Worm (Caenorhabditis elegans) whole organism, L4/young adult: Measurements from ENCODE around the gene sem-5.

Source experiments
- W03F9.2 ChIP-seq: fragments of 150-350 bp; optimal IDR thresholded peaks from 2 replicates; lab custom pipeline; 2014; ENCODE audit warnings: missing biosample characterization, missing genetic modification characterization
- dao-5 ChIP-seq: sonication (generic microtip); optimal IDR thresholded peaks from 2 replicates; lab custom pipeline; 2016; ENCODE audit warnings: missing genotype, missing genetic modification characterization, moderate library complexity, missing compliant biosample characterization
- him-1 ChIP-seq: sonication (generic microtip); optimal IDR thresholded peaks from 2 replicates; lab custom pipeline; 2016; ENCODE audit warnings: missing genotype, missing genetic modification reagents, missing genetic modification characterization, missing compliant biosample characterization

sem-5 gene

DNA sequence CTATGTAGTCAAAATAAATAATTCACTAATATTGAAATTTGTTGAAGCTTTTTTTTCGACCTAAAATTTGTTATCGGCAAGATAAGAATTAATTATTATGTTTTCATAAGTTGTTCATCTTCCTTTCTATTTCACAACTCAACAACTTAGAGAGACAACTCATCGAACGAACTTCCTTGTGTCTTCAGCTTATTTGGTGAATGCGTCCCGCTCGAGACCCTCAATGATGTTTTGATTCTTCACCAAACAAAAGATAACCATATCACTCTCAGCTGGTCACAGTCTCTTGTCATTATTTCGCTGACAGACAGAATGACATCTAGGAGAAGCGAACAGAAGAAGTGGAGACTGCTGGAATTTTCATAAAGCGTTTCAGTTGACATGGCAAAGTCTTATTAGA is 23.2 kb upstream of the sem-5 start:
- TF ChIP-seq W03F9.2 (tag; lab: Kevin White, UChicago) = no peak
- no peak for TF ChIP-seq dao-5 (tag; lab: Kevin White, UChicago)
- no peak for TF ChIP-seq him-1 (tag; lab: Kevin White, UChicago)

DNA sequence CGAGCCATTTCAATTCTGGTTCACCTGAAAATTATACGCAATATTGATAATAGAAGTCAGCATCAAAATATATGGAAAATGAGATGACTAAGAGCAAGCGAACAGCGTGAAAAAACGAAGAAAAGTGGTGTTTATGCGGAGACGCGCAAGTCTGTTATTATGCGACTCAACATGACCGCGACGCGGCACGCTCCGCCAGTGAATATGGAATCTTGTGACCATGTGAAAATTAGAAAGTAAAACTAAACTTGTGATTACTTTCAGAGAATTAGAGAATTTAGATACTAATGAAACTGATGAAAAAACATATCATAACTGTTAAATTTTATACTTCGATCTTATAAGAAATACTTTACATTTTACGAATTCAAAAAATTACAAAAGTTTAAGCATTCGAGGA is 20.5 kb upstream of the sem-5 start, which contains the start of gene his-71:
TSS of gene his-71 (minus strand) at position 24 of the 400 bp plus-strand sequence.
- TF ChIP-seq him-1 (tag; lab: Kevin White, UChicago) (no peak), W03F9.2 (tag; lab: Kevin White, UChicago) (no peak), dao-5 (tag; lab: Kevin White, UChicago) (no peak)

DNA sequence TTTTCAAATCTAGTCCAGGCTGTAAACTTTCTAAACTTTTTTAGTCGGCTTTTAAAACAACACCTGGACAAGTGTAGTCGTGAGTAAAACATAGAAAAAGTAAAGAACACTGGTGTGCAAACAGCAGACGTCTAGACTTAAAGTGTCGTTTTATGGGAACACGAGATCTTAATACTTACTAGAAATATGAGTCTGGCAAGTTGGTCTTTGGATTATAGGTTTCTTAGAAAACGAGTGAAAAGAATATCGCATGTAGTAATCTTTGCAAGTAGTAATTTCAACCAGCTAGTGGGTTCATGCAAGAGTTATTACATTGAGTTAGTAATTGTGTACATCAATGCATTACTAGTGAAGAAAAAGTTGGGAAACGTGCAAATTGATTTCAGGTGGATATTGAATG is 15.9 kb upstream of the sem-5 start:
- TF ChIP-seq dao-5 (tag; lab: Kevin White, UChicago) = no peak
- TF ChIP-seq W03F9.2 (tag; lab: Kevin White, UChicago) = no peak
- no peak for TF ChIP-seq him-1 (tag; lab: Kevin White, UChicago)

DNA sequence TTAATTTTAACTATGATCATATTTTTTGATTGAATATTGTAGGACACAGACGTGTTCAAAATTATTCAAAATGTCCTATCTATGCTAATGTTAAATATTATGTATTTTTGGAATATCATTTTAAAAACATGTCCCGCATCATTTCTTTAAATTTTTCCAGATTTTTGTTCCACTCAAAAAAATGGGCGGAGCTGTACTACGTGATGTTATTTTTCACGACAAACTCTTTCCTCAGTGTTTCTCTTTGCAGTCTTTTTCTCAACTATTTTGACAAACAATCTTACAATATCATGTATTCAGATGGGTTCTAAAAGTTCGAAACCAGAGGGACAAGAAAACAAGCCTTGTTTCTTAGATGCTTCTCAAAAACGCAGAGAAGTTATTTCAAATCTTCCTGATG is 14.9 kb upstream of the sem-5 start, which contains the start of gene F45E1.5:
TSS of gene F45E1.5 (plus strand) at position 301 of the 400 bp plus-strand sequence.
- no peak for TF ChIP-seq dao-5 (tag; lab: Kevin White, UChicago)

DNA sequence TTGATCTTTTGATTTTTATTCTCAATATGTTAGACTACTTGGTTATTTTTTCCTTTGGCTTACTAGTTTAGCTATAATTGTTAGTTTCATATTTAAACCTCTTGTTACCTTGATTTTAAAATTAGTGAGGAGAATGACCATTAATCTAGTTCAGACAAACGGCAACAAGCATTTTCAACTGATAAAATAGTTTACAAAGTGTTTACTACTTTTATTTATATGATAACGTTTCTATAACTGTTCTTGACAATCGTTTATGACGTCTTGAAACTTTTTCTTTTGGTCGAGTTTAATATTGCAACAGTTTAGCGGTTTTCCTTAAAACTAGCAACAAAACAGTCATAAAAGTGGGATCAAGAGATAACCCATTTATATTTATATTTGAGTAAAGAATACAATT is 14.2 kb upstream of the sem-5 start:
- TF ChIP-seq dao-5 (tag; lab: Kevin White, UChicago) = no peak
- no peak for TF ChIP-seq W03F9.2 (tag; lab: Kevin White, UChicago)
- TF ChIP-seq him-1 (tag; lab: Kevin White, UChicago) = no peak

DNA sequence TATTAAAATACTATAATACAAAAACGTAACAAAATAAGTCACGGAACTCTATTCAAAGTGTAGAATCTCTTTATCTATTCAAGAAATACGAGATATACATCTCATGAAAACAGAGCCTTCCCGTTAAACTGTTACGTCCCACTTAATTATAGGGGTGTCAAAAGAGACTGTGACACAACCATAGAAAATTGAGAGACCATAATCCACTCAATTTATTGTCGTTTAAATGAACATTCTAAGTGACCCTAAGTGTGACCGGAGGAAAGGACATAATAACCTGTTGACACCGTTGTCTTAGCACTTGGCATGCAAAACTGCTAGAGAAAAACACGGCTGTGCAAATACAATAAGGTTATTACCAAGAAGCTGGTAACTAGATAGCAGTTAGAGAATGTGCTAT is 7.0 kb upstream of the sem-5 start:
- TF ChIP-seq W03F9.2 (tag; lab: Kevin White, UChicago) = no peak

DNA sequence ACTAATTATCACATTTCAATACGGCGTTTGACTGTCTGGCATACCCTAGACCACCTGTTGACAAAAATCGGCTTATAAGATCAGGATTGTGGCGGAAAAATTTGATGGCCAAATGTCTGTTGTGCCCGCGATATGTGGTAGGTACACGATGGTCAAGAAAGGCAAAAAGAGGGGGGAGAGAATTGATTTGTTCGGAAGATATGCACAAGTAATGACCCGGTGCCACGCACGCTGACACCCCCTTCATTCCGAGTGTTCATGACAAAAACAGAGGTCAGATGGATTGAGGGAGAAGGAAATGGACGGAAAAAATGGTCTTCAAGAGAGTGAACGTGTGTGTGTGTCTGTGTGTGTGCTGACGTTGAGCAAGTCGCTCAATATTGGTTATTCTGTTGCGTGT is 3.9 kb upstream of the sem-5 start:
- TF ChIP-seq W03F9.2 (tag; lab: Kevin White, UChicago) (no peak), him-1 (tag; lab: Kevin White, UChicago) (no peak), dao-5 (tag; lab: Kevin White, UChicago) (no peak)

DNA sequence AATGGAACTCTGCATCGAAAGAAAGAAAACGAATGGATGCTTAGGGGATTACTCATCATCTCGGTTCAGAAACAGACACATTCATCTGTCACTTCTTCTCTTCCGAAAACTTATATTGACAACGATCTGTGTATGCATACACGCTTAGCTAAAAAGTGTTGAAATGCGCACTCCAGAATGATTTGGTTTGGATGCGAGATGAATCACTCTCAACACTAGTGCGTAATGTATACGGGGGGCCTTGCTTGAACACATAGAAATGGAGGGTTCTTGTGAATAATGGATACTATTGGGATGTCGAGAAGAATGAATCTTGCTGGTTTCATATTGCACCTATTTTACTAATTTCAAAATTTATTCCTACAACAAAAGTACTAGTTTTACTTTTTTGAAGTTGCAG is 2.5 kb upstream of the sem-5 start:
- no peak for TF ChIP-seq dao-5 (tag; lab: Kevin White, UChicago)
- TF ChIP-seq W03F9.2 (tag; lab: Kevin White, UChicago) = no peak
- no peak for TF ChIP-seq him-1 (tag; lab: Kevin White, UChicago)

DNA sequence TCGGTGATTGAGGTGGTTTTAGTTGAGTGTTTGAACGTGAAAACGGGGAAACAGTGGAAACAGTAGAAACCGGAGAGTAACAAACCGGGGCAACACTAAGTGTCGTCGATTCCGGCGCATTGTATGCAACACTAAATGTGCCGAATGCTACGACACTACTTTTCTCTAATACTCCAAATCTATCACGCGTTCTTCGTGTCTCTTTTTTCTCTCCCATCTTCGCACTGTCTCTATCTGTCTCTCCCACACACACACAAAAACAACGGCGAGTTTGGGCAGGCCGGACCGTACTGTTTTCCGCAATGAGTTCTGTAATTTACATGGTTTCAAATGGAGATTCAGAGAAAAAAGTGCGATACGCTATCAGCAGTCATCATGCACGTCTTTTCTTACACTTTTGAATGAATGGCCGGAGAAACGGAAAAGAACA is 548 bp upstream of the sem-5 start:
- TF ChIP-seq W03F9.2 (tag; lab: Kevin White, UChicago) (no peak), him-1 (tag; lab: Kevin White, UChicago) (no peak), dao-5 (tag; lab: Kevin White, UChicago) (no peak)

DNA sequence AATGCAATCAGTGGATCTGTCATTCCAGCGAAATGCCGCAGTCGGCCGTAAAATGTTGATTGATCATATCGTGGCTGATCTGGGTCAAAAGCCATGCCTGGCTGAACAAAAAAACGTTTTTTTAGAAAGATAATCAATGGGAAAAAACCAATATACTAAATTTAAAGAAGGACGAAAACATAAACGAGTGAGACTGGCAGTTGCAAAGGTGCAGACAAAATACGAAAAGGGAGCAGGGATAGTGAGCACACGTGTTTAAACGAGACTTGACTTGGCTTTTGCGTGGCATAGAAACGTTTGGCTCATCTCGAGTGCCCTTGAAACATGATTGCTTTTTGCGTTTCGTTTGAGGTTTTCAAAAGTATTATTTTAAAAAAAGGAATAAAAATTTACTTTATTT is 3.3 kb downstream of the sem-5 start, which contains the start of gene sfxn-2:
TSS of gene sfxn-2 (minus strand) at position 101 of the 400 bp plus-strand sequence.
- TF ChIP-seq dao-5 (tag; lab: Kevin White, UChicago) (no peak), W03F9.2 (tag; lab: Kevin White, UChicago) (no peak)

DNA sequence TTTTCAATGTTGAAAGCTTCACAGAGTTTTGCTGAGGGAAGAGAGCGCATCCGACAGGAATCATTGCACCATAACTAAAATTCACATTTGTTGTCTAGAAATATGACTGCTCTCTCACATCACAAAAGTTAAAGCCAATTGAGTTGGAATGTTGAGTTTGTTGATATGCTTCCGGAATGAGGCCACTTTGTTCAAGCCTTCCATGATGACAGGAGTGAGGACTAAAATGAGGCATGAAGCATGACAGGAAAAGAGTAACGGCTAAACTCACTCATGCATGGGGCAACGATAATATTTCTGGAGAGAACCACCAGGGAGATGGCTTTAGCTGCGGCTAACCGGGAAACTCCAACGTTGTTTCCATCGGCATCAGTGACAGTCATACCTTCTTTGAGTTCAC is 5.1 kb downstream of the sem-5 start:
- TF ChIP-seq dao-5 (tag; lab: Kevin White, UChicago) = no peak
- TF ChIP-seq W03F9.2 (tag; lab: Kevin White, UChicago) = no peak
- no peak for TF ChIP-seq him-1 (tag; lab: Kevin White, UChicago)

DNA sequence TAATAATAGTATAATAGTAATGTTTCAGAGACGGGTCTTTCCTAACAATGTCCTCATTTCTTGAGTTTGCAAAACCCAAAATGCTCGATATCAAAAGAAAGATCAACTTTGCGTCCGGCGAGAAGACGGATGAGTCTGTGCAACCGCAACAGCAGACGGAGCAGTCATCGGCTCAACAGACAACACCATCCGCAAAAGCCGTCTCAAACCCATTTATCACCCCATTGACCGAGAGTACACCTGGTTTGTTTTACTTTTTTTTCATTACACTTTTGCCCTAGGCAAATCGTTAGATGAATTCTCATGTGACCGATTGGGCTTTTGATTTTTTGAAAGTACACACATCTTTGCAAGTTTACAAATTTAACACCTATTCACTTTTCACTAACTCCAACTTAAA is 7.2 kb downstream of the sem-5 start, which contains the start of gene dct-1:
TSS of gene dct-1 (plus strand) at position 27 of the 400 bp plus-strand sequence.
- TF ChIP-seq W03F9.2 (tag; lab: Kevin White, UChicago) (no peak), dao-5 (tag; lab: Kevin White, UChicago) (no peak), him-1 (tag; lab: Kevin White, UChicago) (no peak)

DNA sequence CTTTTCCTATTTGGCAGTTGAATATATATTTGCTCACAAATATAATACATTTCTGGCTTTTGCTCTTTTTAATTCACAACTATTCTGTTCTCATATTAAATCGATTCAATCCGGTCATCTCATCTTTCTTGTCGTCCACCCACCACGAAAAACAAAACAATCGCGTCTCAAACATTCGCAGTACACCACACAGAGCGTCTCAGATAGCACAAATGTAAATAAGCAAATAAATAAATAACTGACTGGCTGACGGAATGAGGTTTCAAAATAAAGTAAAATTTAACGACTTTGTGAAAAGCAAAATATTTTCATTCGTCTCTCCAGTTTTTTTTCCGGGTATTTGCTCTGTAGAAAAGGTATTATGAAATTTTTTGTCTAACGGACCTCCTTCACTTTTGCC is 7.8 kb downstream of the sem-5 start:
- no peak for TF ChIP-seq him-1 (tag; lab: Kevin White, UChicago)
- TF ChIP-seq dao-5 (tag; lab: Kevin White, UChicago) = no peak
- no peak for TF ChIP-seq W03F9.2 (tag; lab: Kevin White, UChicago)

DNA sequence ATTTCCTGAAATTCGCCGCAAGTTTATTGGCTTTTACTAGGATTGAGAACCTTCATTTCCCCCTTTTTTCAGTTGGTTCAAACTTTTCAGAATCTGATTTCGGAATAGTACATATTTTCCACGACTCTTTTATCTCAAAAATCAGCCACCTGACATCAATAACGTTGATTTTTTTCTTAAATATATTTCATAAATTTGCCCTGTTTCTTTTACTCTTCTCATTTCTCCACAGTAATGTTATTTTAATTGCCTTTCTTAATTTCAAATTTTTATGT is 8.5 kb downstream of the sem-5 start:
- TF ChIP-seq dao-5 (tag; lab: Kevin White, UChicago) (no peak), W03F9.2 (tag; lab: Kevin White, UChicago) (no peak)
